Worm (Caenorhabditis elegans): Measurements from ENCODE around the gene F22E5.17.

DNA sequence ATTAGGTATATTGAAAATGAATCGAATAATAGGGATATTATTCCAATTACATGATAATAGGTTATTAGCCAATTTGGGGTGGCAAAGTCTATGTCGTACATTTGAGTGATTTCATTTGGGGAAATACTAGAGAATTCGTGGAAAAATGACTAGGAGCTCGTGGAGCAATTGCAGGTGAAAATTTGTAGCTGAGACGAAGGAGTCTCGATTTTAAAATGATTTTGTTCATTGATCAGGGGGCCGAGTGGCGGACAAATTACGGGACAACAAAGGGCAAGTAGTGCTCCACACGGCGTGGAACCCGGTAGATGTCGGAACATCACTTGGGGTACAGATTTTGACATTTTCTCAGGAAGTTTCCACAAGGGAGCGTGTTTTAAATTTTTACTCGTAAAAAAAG is 20.5 kb downstream of the F22E5.17 start, which contains the start of gene sri-62:
- TF ChIP-seq klf-2 (GFP tag; conservative IDR thresholded peaks at IDR 0.05) = no peak
- no peak for TF ChIP-seq med-1 (GFP tag; optimal IDR thresholded peaks at IDR 0.05; ENCODE audit: insufficient read depth)
- TF ChIP-seq flt-1 (GFP tag; IDR thresholded peaks at IDR 0.05) = no peak
